Fruit fly (Drosophila melanogaster) whole organism, embryonic: ENCODE data around the gene CG14329.
A peak's percentile ranks its signal among the peaks of the same experiment; 100 is the strongest.

ENCODE experiments used
- Awh ChIP-seq: fragments of 200-800 bp; sonication (Bioruptor generic); IDR thresholded peaks from 2 replicates; pipeline ENCODE4, ENCODE4 v1.3.6; 2022; ENCODE audit warnings: missing biosample characterization, missing genetic modification characterization
- CG10543 ChIP-seq: fragments of 200-800 bp; sonication (Bioruptor generic); optimal IDR thresholded peaks from 3 replicates; lab custom pipeline; 2017; ENCODE audit warnings: missing biosample characterization, mild to moderate bottlenecking, missing genetic modification characterization, moderate library complexity
- CG15696 ChIP-seq: fragments of 200-800 bp; sonication (Bioruptor generic); optimal IDR thresholded peaks from 2 replicates; lab custom pipeline; 2019; ENCODE audit warnings: missing biosample characterization, mild to moderate bottlenecking, missing genetic modification characterization, moderate library complexity
- CG17328 ChIP-seq: fragments of 200-800 bp; sonication (Bioruptor generic); IDR thresholded peaks from 2 replicates; pipeline ENCODE4 v1.3.6; 2022; ENCODE audit warnings: missing biosample characterization, missing genetic modification characterization
- CG17361 ChIP-seq: fragments of 200-800 bp; sonication (Bioruptor generic); IDR thresholded peaks from 3 replicates; pipeline ENCODE4 v1.3.6; 2022; ENCODE audit warnings: missing biosample characterization, missing genetic modification characterization
- CG4328 ChIP-seq: fragments of 200-800 bp; sonication (Bioruptor generic); optimal IDR thresholded peaks from 3 replicates; lab custom pipeline; 2017; ENCODE audit warnings: missing biosample characterization, missing genetic modification reagents, missing genetic modification characterization
- CG6254 ChIP-seq: fragments of 200-800 bp; sonication (Bioruptor generic); optimal IDR thresholded peaks from 3 replicates; lab custom pipeline; 2017; ENCODE audit warnings: mild to moderate bottlenecking, missing biosample characterization, missing genetic modification reagents, missing genetic modification characterization
- CG6683 ChIP-seq: fragments of 200-800 bp; sonication (Bioruptor generic); optimal IDR thresholded peaks from 2 replicates; lab custom pipeline; 2017; ENCODE audit warnings: missing biosample characterization, mild to moderate bottlenecking, missing genetic modification characterization, missing genetic modification reagents
- CG6791 ChIP-seq: fragments of 200-800 bp; sonication (Bioruptor generic); IDR thresholded peaks from 3 replicates; pipeline ENCODE4 v1.3.6; 2022; ENCODE audit warnings: missing biosample characterization, missing genetic modification characterization; ENCODE audit not compliant: partially characterized antibody
- CG7357 ChIP-seq: fragments of 200-800 bp; sonication (Bioruptor generic); IDR thresholded peaks from 3 replicates; pipeline ENCODE4 v1.3.6; 2022; ENCODE audit warnings: missing biosample characterization, missing genetic modification characterization
- CG8388 ChIP-seq: fragments of 200-800 bp; sonication (Bioruptor generic); optimal IDR thresholded peaks from 2 replicates; lab custom pipeline; 2019; ENCODE audit warnings: missing biosample characterization, mild to moderate bottlenecking, missing genetic modification characterization, moderate library complexity
- CG9727 ChIP-seq: fragments of 200-800 bp; sonication (Bioruptor generic); optimal IDR thresholded peaks from 3 replicates; lab custom pipeline; 2017; ENCODE audit warnings: missing biosample characterization, mild to moderate bottlenecking, missing genetic modification characterization
- CG9932 ChIP-seq: fragments of 200-800 bp; sonication (Bioruptor generic); IDR thresholded peaks from 2 replicates; pipeline ENCODE4 v1.3.6; 2022; ENCODE audit warnings: missing biosample characterization, missing genetic modification characterization
- D19B ChIP-seq: fragments of 200-800 bp; sonication (Bioruptor generic); optimal IDR thresholded peaks from 2 replicates; lab custom pipeline; 2017; ENCODE audit warnings: missing biosample characterization, mild to moderate bottlenecking, missing genetic modification characterization
- Dll ChIP-seq: fragments of 200-800 bp; sonication (Bioruptor generic); IDR thresholded peaks from 4 replicates; pipeline ENCODE4 v1.3.6; 2022; ENCODE audit warnings: missing biosample characterization, missing genetic modification characterization; ENCODE audit not compliant: partially characterized antibody
- Ets65A ChIP-seq: fragments of 200-800 bp; sonication (Bioruptor generic); peaks from one replicate; lab custom pipeline; 2016; ENCODE audit warnings: missing biosample characterization, missing genetic modification characterization
- HHEX ChIP-seq: fragments of 200-800 bp; sonication (Bioruptor generic); optimal IDR thresholded peaks from 3 replicates; lab custom pipeline; 2017; ENCODE audit warnings: missing biosample characterization, mild to moderate bottlenecking, missing genetic modification characterization, missing genetic modification reagents
- HLH3B ChIP-seq: fragments of 200-800 bp; sonication (Bioruptor generic); IDR thresholded peaks from 2 replicates; pipeline ENCODE4 v1.3.6; 2022; ENCODE audit warnings: missing biosample characterization, missing genetic modification characterization
- HLHmδ ChIP-seq: fragments of 200-800 bp; sonication (Bioruptor generic); optimal IDR thresholded peaks from 2 replicates; lab custom pipeline; 2018; ENCODE audit warnings: missing biosample characterization, mild to moderate bottlenecking, missing genetic modification characterization, moderate library complexity
- Hey ChIP-seq: fragments of 200-800 bp; sonication (Bioruptor generic); optimal IDR thresholded peaks from 3 replicates; lab custom pipeline; 2018; ENCODE audit warnings: missing biosample characterization, mild to moderate bottlenecking, missing genetic modification characterization
- Max ChIP-seq: fragments of 200-800 bp; sonication (Bioruptor generic); optimal IDR thresholded peaks from 2 replicates; lab custom pipeline; 2016; ENCODE audit warnings: missing biosample characterization, mild to moderate bottlenecking, missing genetic modification characterization
- Nf-YB ChIP-seq: fragments of 200-800 bp; sonication (Bioruptor generic); optimal IDR thresholded peaks from 3 replicates; lab custom pipeline; 2019; ENCODE audit warnings: missing biosample characterization, mild to moderate bottlenecking, missing genetic modification characterization, moderate library complexity
- cg ChIP-seq: fragments of 200-800 bp; sonication (Bioruptor generic); optimal IDR thresholded peaks from 3 replicates; lab custom pipeline; 2019; ENCODE audit warnings: missing biosample characterization, mild to moderate bottlenecking, missing genetic modification characterization, moderate library complexity
- croc ChIP-seq: fragments of 200-800 bp; sonication (Bioruptor generic); conservative IDR thresholded peaks from 3 replicates; pipeline ENCODE4 v1.3.6; 2022; ENCODE audit warnings: missing biosample characterization, missing genetic modification characterization
- dati ChIP-seq: fragments of 200-800 bp; sonication (Bioruptor generic); IDR thresholded peaks from 2 replicates; pipeline ENCODE4 v1.3.6; 2022; ENCODE audit warnings: missing biosample characterization, missing genetic modification characterization
- ftz-f1 ChIP-seq: fragments of 200-800 bp; sonication (Bioruptor generic); optimal IDR thresholded peaks from 2 replicates; lab custom pipeline; 2016; ENCODE audit warnings: missing biosample characterization, missing genetic modification characterization
- grau ChIP-seq: fragments of 200-800 bp; optimal IDR thresholded peaks from 3 replicates; lab custom pipeline; 2019; ENCODE audit warnings: missing biosample characterization, mild to moderate bottlenecking, missing genetic modification characterization, moderate library complexity
- her ChIP-seq: fragments of 200-800 bp; sonication (Bioruptor generic); optimal IDR thresholded peaks from 2 replicates; lab custom pipeline; 2016; ENCODE audit warnings: missing biosample characterization, missing genetic modification characterization
- hkb ChIP-seq, 2 experiments: fragments of 200-800 bp in 1 of 2; fragments of >200 bp in 1 of 2; sonication (Bioruptor generic) in 1 of 2; IDR thresholded peaks in 1 of 2; optimal IDR thresholded peaks in 1 of 2; 2 replicates each; pipeline versions ENCODE4 v1.3.6 to Lab custom; 2017 to 2022; ENCODE audit warnings: missing biosample characterization in 1 of 2, missing genetic modification characterization in 1 of 2
- jigr1 ChIP-seq: fragments of 200-800 bp; sonication (Bioruptor generic); IDR thresholded peaks from 3 replicates; pipeline ENCODE4 v1.3.6; 2022; ENCODE audit warnings: missing biosample characterization, missing genetic modification characterization
- klu ChIP-seq: fragments of 200-800 bp; sonication (Bioruptor generic); IDR thresholded peaks from 2 replicates; pipeline ENCODE4 v1.3.6; 2022; ENCODE audit warnings: missing biosample characterization, missing genetic modification characterization
- kni ChIP-seq: fragments of 200-800 bp; sonication (Bioruptor generic); optimal IDR thresholded peaks from 3 replicates; lab custom pipeline; 2017; ENCODE audit warnings: mild to moderate bottlenecking, missing biosample characterization, missing genetic modification reagents, missing genetic modification characterization
- lola ChIP-seq, 3 experiments: fragments of >200 bp in 2 of 3; fragments of 200-800 bp in 1 of 3; sonication (Bioruptor generic) in 1 of 3; optimal IDR thresholded peaks; 2 replicates each; lab custom pipeline; 2017 to 2019; ENCODE audit warnings: missing biosample characterization in 3 of 3, missing genetic modification characterization in 3 of 3, mild to moderate bottlenecking in 1 of 3, moderate library complexity in 1 of 3
- lov ChIP-seq, 2 experiments: fragments of 200-800 bp in 1 of 2; fragments of >200 bp in 1 of 2; sonication (Bioruptor generic) in 1 of 2; IDR thresholded peaks in 1 of 2; optimal IDR thresholded peaks in 1 of 2; 2 replicates in 1 of 2; 3 replicates in 1 of 2; pipeline versions ENCODE4 v1.3.6 to Lab custom; 2017 to 2022; ENCODE audit warnings: missing biosample characterization in 1 of 2, missing genetic modification characterization in 1 of 2
- seq ChIP-seq: fragments of 200-800 bp; sonication (Bioruptor generic); IDR thresholded peaks from 2 replicates; pipeline ENCODE4 v1.3.6; 2022; ENCODE audit warnings: missing biosample characterization, missing genetic modification characterization
- sug ChIP-seq: fragments of 200-800 bp; optimal IDR thresholded peaks from 2 replicates; lab custom pipeline; 2019; ENCODE audit warnings: missing biosample characterization, mild to moderate bottlenecking, missing genetic modification characterization, moderate library complexity
- tap ChIP-seq: fragments of 200-800 bp; optimal IDR thresholded peaks from 3 replicates; lab custom pipeline; 2019; ENCODE audit warnings: missing biosample characterization, mild to moderate bottlenecking, missing genetic modification characterization, moderate library complexity
- tll ChIP-seq, 2 experiments: fragments of 200-800 bp in 1 of 2; fragments of >200 bp in 1 of 2; sonication (Bioruptor generic) in 1 of 2; optimal IDR thresholded peaks; 2 replicates each; lab custom pipeline; 2017 to 2019; ENCODE audit warnings: missing biosample characterization in 2 of 2, missing genetic modification characterization in 2 of 2, mild to moderate bottlenecking in 1 of 2, moderate library complexity in 1 of 2
- trem ChIP-seq: fragments of 200-800 bp; optimal IDR thresholded peaks from 3 replicates; lab custom pipeline; 2019; ENCODE audit warnings: missing biosample characterization, mild to moderate bottlenecking, missing genetic modification characterization, moderate library complexity
- vfl ChIP-seq: fragments of 200-800 bp; sonication (Bioruptor generic); optimal IDR thresholded peaks from 2 replicates; lab custom pipeline; 2016; ENCODE audit warnings: missing biosample characterization, missing genetic modification characterization
- wor ChIP-seq: fragments of 200-800 bp; sonication (Bioruptor generic); IDR thresholded peaks from 2 replicates; pipeline ENCODE4 v1.3.6; 2022; ENCODE audit warnings: missing biosample characterization, missing genetic modification characterization

The CG14329 gene

DNA sequence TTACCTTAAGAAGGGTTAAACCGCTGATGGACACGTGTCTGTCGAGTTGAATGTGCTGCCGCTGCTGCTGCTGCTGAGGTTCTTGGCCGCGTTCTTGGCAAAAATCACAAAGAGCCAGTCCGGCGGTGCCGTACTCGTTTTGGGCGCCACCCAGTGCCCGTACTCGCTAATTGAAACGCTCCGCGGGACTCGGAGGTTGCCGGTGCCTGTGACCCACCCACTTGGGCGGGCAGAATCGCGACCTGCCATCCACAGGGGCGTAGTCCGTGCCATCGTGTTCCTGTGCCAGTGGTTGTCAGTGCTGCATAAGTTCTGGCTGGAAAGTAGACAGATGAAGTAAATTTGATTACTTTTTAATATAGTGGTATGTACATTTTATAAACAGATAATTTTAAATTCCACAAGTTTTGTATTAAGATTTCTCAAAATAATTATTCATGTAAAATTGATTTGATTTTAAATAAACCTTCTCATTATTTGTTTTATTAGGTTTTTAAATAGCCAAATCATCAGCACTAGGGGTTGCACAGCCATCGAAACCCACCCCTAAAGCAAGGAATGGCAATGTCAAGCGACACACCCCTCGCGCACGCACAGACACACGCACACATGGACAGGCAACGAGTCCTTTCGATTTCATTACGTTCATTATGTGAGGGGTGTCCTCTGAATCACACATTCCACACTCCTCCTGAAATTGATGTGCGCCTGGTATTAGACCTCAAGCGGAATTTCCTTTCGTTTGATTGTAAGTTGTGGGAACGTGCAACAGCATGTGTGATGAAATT, 4.1 kb upstream of the CG14329 start (continued):
- TF ChIP-seq vfl (GFP tag; lab: Kevin White, UChicago) = no peak
- TF ChIP-seq Max (GFP tag; lab: Kevin White, UChicago) = no peak
- TF ChIP-seq tap = peak; percentile 7
- peak; percentile 2 for TF ChIP-seq CG4328 (GFP tag; lab: Kevin White, UChicago)
- 0 out of 2 replicates have a peak, but pooled peaks have one; percentile 20 for TF ChIP-seq klu
- peak; percentile 9; the same call in 1 of the 2 replicates for TF ChIP-seq CG9932 (GFP tag; lab: Robert Waterston, UW)
- TF ChIP-seq seq = 0 out of 2 replicates have a peak, but pooled peaks have one; percentile 22
- TF ChIP-seq CG9727 (GFP tag; lab: Kevin White, UChicago) = peak; percentile 40
- TF ChIP-seq CG6254 (GFP tag; lab: Kevin White, UChicago) = peak; percentile 11
- TF ChIP-seq her (GFP tag; lab: Kevin White, UChicago) = no peak
- TF ChIP-seq CG17328 (GFP tag; lab: Robert Waterston, UW) = no peak
- peak; percentile 75 for TF ChIP-seq HLHmδ
- TF ChIP-seq D19B (GFP tag; lab: Kevin White, UChicago) = no peak
- no peak for TF ChIP-seq HLH3B (GFP tag; lab: Robert Waterston, UW)
- no peak for TF ChIP-seq CG17361 (GFP tag; lab: Robert Waterston, UW)
- TF ChIP-seq CG15696 (tag; lab: Kevin White, UChicago) = peak; percentile 35
- TF ChIP-seq hkb (optimal IDR thresholded peaks at IDR 0.05; lab: Kevin White, UChicago) = no peak
- TF ChIP-seq hkb (GFP tag; IDR thresholded peaks at IDR 0.05; lab: Robert Waterston, UW) = 0 out of 2 replicates have a peak, but pooled peaks have one; percentile 9
- no peak for TF ChIP-seq jigr1 (GFP tag; lab: Robert Waterston, UW)
- peak; percentile 71 for TF ChIP-seq Nf-YB (GFP tag; lab: Kevin White, UChicago)
- no peak for TF ChIP-seq CG6791 (GFP tag; lab: Robert Waterston, UW)
- 0 out of 2 replicates have a peak, but pooled peaks have one; percentile 15 for TF ChIP-seq Awh (GFP tag; lab: Robert Waterston, UW)
- peak; percentile 33 for TF ChIP-seq Hey (tag; lab: Kevin White, UChicago)
- TF ChIP-seq kni = peak; percentile 10
- peak in 1 of 2 experiments; percentile 19 for TF ChIP-seq tll (GFP tag; optimal IDR thresholded peaks at IDR 0.05; lab: Kevin White, UChicago)
- TF ChIP-seq grau = peak; percentile 47
- TF ChIP-seq ftz-f1 (GFP tag; lab: Kevin White, UChicago) = no peak
- 0 out of 4 replicates have a peak, but pooled peaks have one; percentile 0 for TF ChIP-seq Dll
- TF ChIP-seq CG10543 = peak; percentile 28
- TF ChIP-seq CG6683 (GFP tag; lab: Kevin White, UChicago) = peak; percentile 18
- no peak for TF ChIP-seq HHEX
- TF ChIP-seq lov (optimal IDR thresholded peaks at IDR 0.05; lab: Kevin White, UChicago) = no peak
- 0 out of 3 replicates have a peak, but pooled peaks have one; percentile 24 for TF ChIP-seq lov (GFP tag; IDR thresholded peaks at IDR 0.05; lab: Robert Waterston, UW)
- TF ChIP-seq CG8388 (GFP tag; lab: Kevin White, UChicago) = no peak
- no peak for TF ChIP-seq croc (GFP tag; lab: Robert Waterston, UW)
- TF ChIP-seq wor (GFP tag; lab: Robert Waterston, UW) = peak; percentile 32; the same call in 1 of the 2 replicates
- TF ChIP-seq sug (tag; lab: Kevin White, UChicago) = no peak
- TF ChIP-seq cg (GFP tag; lab: Kevin White, UChicago) = peak; percentile 60
- peak; percentile 8 for TF ChIP-seq trem
- TF ChIP-seq lola (GFP tag; optimal IDR thresholded peaks at IDR 0.05; lab: Kevin White, UChicago) = peak in 1 of 3 experiments; percentile 42
- no peak for TF ChIP-seq dati (GFP tag; lab: Robert Waterston, UW)
- TF ChIP-seq Ets65A (GFP tag; lab: Kevin White, UChicago) = no peak
- TF ChIP-seq CG7357 (GFP tag; lab: Robert Waterston, UW) = no peak
